Worm (Caenorhabditis elegans): ENCODE measurements around the gene F21F8.5.

F21F8.5 gene

DNA sequence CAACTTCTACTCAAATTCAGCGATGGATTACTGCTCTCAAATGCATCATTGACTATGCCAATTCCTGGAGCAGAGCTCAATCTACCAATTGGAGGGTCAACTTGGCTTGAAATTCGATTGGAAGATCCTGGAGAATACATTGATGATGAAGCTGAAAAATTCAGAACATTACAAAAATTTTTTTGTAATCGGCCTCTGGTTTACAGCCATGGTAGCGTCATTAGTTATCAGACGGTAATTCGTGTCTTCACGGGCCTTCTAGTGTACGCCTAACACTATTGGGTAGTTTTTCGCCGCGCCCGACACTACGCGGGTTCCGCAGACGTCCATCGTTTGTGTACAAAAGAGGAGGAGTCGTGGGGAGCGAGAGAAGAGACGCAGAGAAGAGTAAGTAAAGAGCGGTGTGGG is 37.4 kb downstream of the F21F8.5 start:
- TF ChIP-seq lin-38 (GFP tag; IDR thresholded peaks at IDR 0.05) (no peak; the same call in 1 of the 2 replicates), nhr-102 (tag; optimal IDR thresholded peaks at IDR 0.05) (peak; percentile 91), jun-1 (tag; optimal IDR thresholded peaks at IDR 0.05) (no peak), nhr-11 (tag; optimal IDR thresholded peaks at IDR 0.05) (peak; percentile 49), F37D6.2 (tag; optimal IDR thresholded peaks at IDR 0.05) (peak; percentile 66), madf-9 (GFP tag; conservative IDR thresholded peaks at IDR 0.05) (0 out of 2 replicates have a peak, but pooled peaks have one; percentile 10), ztf-7 (tag; optimal IDR thresholded peaks at IDR 0.05) (peak; percentile 4), zag-1 (tag; optimal IDR thresholded peaks at IDR 0.05) (no peak), skn-1 (tag; optimal IDR thresholded peaks at IDR 0.05) (no peak), fos-1 (tag; optimal IDR thresholded peaks at IDR 0.05) (no peak), unc-130 (GFP tag; optimal IDR thresholded peaks at IDR 0.05) (peak; percentile 91), nhr-6 (tag; optimal IDR thresholded peaks at IDR 0.05) (peak; percentile 65), dmd-8 (GFP tag; IDR thresholded peaks at IDR 0.05) (no peak), daf-16 (GFP tag; optimal IDR thresholded peaks at IDR 0.05) (peak; percentile 65 to 88), daf-16 (tag; optimal IDR thresholded peaks at IDR 0.05) (peak; percentile 86), mes-2 (tag; optimal IDR thresholded peaks at IDR 0.05; ENCODE audit: poor library complexity, severe bottlenecking) (peak; percentile 90), hmg-1.1 (GFP tag; IDR thresholded peaks at IDR 0.05) (peak; percentile 88), dmd-9 (GFP tag; IDR thresholded peaks at IDR 0.05) (peak; percentile 74), tra-1 (GFP tag; IDR thresholded peaks at IDR 0.05) (peak; percentile 83), ceh-62 (tag; optimal IDR thresholded peaks at IDR 0.05) (no peak), zip-11 (GFP tag; IDR thresholded peaks at IDR 0.05) (no peak), nhr-10 (tag; optimal IDR thresholded peaks at IDR 0.05) (peak; percentile 16), nhr-48 (tag; optimal IDR thresholded peaks at IDR 0.05) (peak; percentile 81), lim-7 (GFP tag; IDR thresholded peaks at IDR 0.05) (no peak), ces-1 (GFP tag; optimal IDR thresholded peaks at IDR 0.05) (peak; percentile 13), sdz-12 (GFP tag; optimal IDR thresholded peaks at IDR 0.05) (no peak), spr-3 (GFP tag; optimal IDR thresholded peaks at IDR 0.05) (peak; percentile 68), ztf-11 (tag; optimal IDR thresholded peaks at IDR 0.05) (no peak), ZK337.2 (GFP tag; IDR thresholded peaks at IDR 0.05) (no peak), dve-1 (tag; optimal IDR thresholded peaks at IDR 0.05; ENCODE audit: insufficient read depth) (peak; percentile 92), dmd-6 (GFP tag; IDR thresholded peaks at IDR 0.05) (peak; percentile 74), set-16 (GFP tag; IDR thresholded peaks at IDR 0.05) (no peak), nhr-41 (GFP tag; IDR thresholded peaks at IDR 0.05) (0 out of 2 replicates have a peak, but pooled peaks have one; percentile 8), pha-4 (GFP tag; IDR thresholded peaks at IDR 0.05) (peak; percentile 86), pha-4 (tag; optimal IDR thresholded peaks at IDR 0.05) (no peak), attf-4 (tag; optimal IDR thresholded peaks at IDR 0.05) (no peak), hlh-11 (tag; optimal IDR thresholded peaks at IDR 0.05) (peak; percentile 83), Y48G9A.11 (GFP tag; IDR thresholded peaks at IDR 0.05) (peak; percentile 92), mdt-29 (GFP tag; IDR thresholded peaks at IDR 0.05) (peak; percentile 70), T20F7.1 (GFP tag; optimal IDR thresholded peaks at IDR 0.05) (peak; percentile 82), ceh-28 (tag; optimal IDR thresholded peaks at IDR 0.05) (no peak), nhr-76 (tag; optimal IDR thresholded peaks at IDR 0.05) (no peak), zip-2 (tag; optimal IDR thresholded peaks at IDR 0.05) (no peak), nhr-237 (tag; optimal IDR thresholded peaks at IDR 0.05) (no peak), mdl-1 (tag; optimal IDR thresholded peaks at IDR 0.05) (peak; percentile 48 to 51), hlh-30 (tag; optimal IDR thresholded peaks at IDR 0.05; ENCODE audit: insufficient read depth) (peak; percentile 80), ceh-44 (GFP tag; IDR thresholded peaks at IDR 0.05) (peak; percentile 93), nhr-111 (GFP tag; optimal IDR thresholded peaks at IDR 0.05) (peak; percentile 70), D1046.2 (GFP tag; IDR thresholded peaks at IDR 0.05) (no peak), lin-13 (GFP tag; optimal IDR thresholded peaks at IDR 0.05) (peak; percentile 78), F10B5.3 (tag; optimal IDR thresholded peaks at IDR 0.05) (peak; percentile 83), egl-43 (GFP tag; IDR thresholded peaks at IDR 0.05) (no peak), nhr-28 (tag; optimal IDR thresholded peaks at IDR 0.05) (peak; percentile 56)

Measured in whole organism, L4 larva.